Fruit fly (Drosophila melanogaster): ENCODE data around the gene TM9SF3.

DNA sequence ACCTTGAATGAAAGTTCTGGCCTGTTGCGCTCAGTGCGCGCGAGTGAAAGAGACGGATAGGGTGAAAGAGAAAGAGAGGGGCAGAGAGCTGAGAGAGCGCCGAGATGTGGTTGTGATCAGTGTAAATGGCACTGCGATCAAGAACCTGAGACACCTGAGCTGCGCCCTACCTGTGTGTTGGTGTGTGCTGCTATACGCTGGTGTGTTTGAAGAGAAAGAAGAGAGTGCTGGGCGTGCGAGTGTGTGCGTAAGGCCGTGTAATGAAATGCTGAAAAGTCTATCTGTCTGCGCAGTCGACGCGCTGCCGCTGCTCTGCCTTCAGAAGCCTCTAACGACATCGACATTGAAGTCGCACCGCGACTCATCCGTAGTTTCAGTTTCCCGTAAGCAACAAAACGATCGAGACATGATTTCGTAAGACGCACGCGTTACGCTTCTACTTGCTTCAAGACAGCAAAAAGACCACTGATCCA, 26.9 kb upstream of the TM9SF3 start, which contains the start of gene Blimp-1:
- TF ChIP-seq toe (GFP tag; optimal IDR thresholded peaks at IDR 0.05) (no peak), tj (GFP tag; optimal IDR thresholded peaks at IDR 0.05) (no peak), pad (GFP tag; optimal IDR thresholded peaks at IDR 0.05) (no peak), CG7045 (GFP tag; optimal IDR thresholded peaks at IDR 0.05) (no peak), Clk (GFP tag; optimal IDR thresholded peaks at IDR 0.05) (peak; percentile 13), kay (GFP tag; ENCODE audit: borderline replicate concordance) (no peak), CG33017 (tag; optimal IDR thresholded peaks at IDR 0.05) (no peak)

Data from whole organism, adult.